Worm (Caenorhabditis elegans) whole organism, L4 larva: Measurements from ENCODE around the gene srz-44.

Experiments used
- Y105C5A.15 ChIP-seq: fragments of 200-800 bp; sonication (Bioruptor generic); IDR thresholded peaks from 2 replicates; pipeline ENCODE4 v1.3.6; 2022; ENCODE audit warnings: missing genetic modification characterization, missing compliant biosample characterization
- ZK546.5 ChIP-seq, 2 experiments: sonication (generic microtip); optimal IDR thresholded peaks; 2 replicates each; lab custom pipeline; 2017; ENCODE audit warnings: missing biosample characterization in 2 of 2, missing genetic modification characterization in 2 of 2
- aly-2 ChIP-seq: sonication (generic microtip); optimal IDR thresholded peaks from 2 replicates; lab custom pipeline; 2018; ENCODE audit warnings: missing biosample characterization, missing genetic modification characterization
- ceh-82 ChIP-seq: sonication (generic microtip); optimal IDR thresholded peaks from 2 replicates; lab custom pipeline; 2017; ENCODE audit warnings: missing biosample characterization, missing genetic modification characterization
- dpl-1 ChIP-seq: fragments of 150-350 bp; optimal IDR thresholded peaks from 2 replicates; lab custom pipeline; 2014; ENCODE audit warnings: missing biosample characterization, missing genetic modification reagents, missing genetic modification characterization
- dve-1 ChIP-seq: sonication (generic microtip); optimal IDR thresholded peaks from 2 replicates; lab custom pipeline; 2017; ENCODE audit warnings: antibody characterized with exemption, mild to moderate bottlenecking, missing genetic modification characterization, missing compliant biosample characterization; ENCODE audit not compliant: insufficient read depth
- egl-27 ChIP-seq: sonication (generic microtip); optimal IDR thresholded peaks from 3 replicates; lab custom pipeline; 2017; ENCODE audit warnings: missing biosample characterization, missing genetic modification reagents, missing genetic modification characterization
- lin-15B ChIP-seq: fragments of 150-350 bp; sonication (generic microtip); optimal IDR thresholded peaks from 3 replicates; lab custom pipeline; 2014; ENCODE audit warnings: missing biosample characterization, missing genetic modification characterization
- mdl-1 ChIP-seq, 2 experiments: fragments of 150-350 bp in 1 of 2; sonication (generic microtip) in 1 of 2; optimal IDR thresholded peaks; 2 replicates each; lab custom pipeline; 2014 to 2017; ENCODE audit warnings: missing biosample characterization in 2 of 2, missing genetic modification characterization in 2 of 2
- nhr-48 ChIP-seq: sonication (generic microtip); optimal IDR thresholded peaks from 2 replicates; lab custom pipeline; 2016; ENCODE audit warnings: mild to moderate bottlenecking, missing genetic modification characterization, missing compliant biosample characterization
- nhr-76 ChIP-seq: fragments of 150-350 bp; optimal IDR thresholded peaks from 2 replicates; lab custom pipeline; 2014; ENCODE audit warnings: missing biosample characterization, missing genetic modification characterization
- pha-4 ChIP-seq, 2 experiments: fragments of 150-350 bp in 1 of 2; fragments of 200-800 bp in 1 of 2; sonication (Bioruptor generic) in 1 of 2; IDR thresholded peaks in 1 of 2; optimal IDR thresholded peaks in 1 of 2; 2 replicates each; pipeline versions ENCODE4 v1.3.6 to Lab custom; 2014 to 2022; ENCODE audit warnings: missing genetic modification characterization in 2 of 2, missing genetic modification reagents in 2 of 2, missing biosample characterization in 1 of 2, missing compliant biosample characterization in 1 of 2
- unc-39 ChIP-seq: sonication (generic microtip); optimal IDR thresholded peaks from 2 replicates; lab custom pipeline; 2017; ENCODE audit warnings: missing biosample characterization, missing genetic modification characterization
- unc-62 ChIP-seq, 3 experiments: fragments of 150-350 bp in 1 of 3; sonication (generic microtip); optimal IDR thresholded peaks in 2 of 3; peaks in 1 of 3; 1 replicate in 1 of 3; 2 replicates in 2 of 3; lab custom pipeline; 2014 to 2017; ENCODE audit warnings: missing biosample characterization in 3 of 3, missing genetic modification characterization in 3 of 3, missing genetic modification reagents in 3 of 3, missing genotype in 1 of 3

- TF ChIP-seq dpl-1 (GFP tag; lab: Kevin White, UChicago) (no peak), unc-62 (GFP tag; optimal IDR thresholded peaks at IDR 0.05 in 1 of 2; lab: Kevin White, UChicago) (no peak), unc-62 (tag; optimal IDR thresholded peaks at IDR 0.05; lab: Kevin White, UChicago) (no peak), dve-1 (tag; lab: Kevin White, UChicago) (no peak), egl-27 (no peak), Y105C5A.15 (GFP tag; lab: Robert Waterston, UW) (no peak), mdl-1 (tag; optimal IDR thresholded peaks at IDR 0.05; lab: Kevin White, UChicago) (no peak), ceh-82 (tag; lab: Kevin White, UChicago) (no peak), unc-39 (tag; lab: Kevin White, UChicago) (no peak), pha-4 (GFP tag; IDR thresholded peaks at IDR 0.05; lab: Robert Waterston, UW) (no peak), pha-4 (tag; optimal IDR thresholded peaks at IDR 0.05; lab: Kevin White, UChicago) (no peak), nhr-48 (tag; lab: Kevin White, UChicago) (no peak), lin-15B (tag; lab: Kevin White, UChicago) (no peak), aly-2 (tag; lab: Kevin White, UChicago) (no peak), nhr-76 (tag; lab: Kevin White, UChicago) (no peak), ZK546.5 (tag; optimal IDR thresholded peaks at IDR 0.05; lab: Kevin White, UChicago) (no peak)
Measured at ce11 chrV:15673707-15674106, 35.0 kb upstream of the srz-44 start, which contains the start of gene nhr-51.
